Worm (Caenorhabditis elegans) whole organism, midembryonic: Measurements from ENCODE around the gene srw-145.

Experiments
- T22C8.4 ChIP-seq: fragments of 200-800 bp; sonication (Bioruptor generic); IDR thresholded peaks from 2 replicates; pipeline ENCODE4 v1.3.6; 2022; ENCODE audit warnings: missing genetic modification characterization, missing compliant biosample characterization
- cog-1 ChIP-seq: sonication (generic microtip); optimal IDR thresholded peaks from 2 replicates; lab custom pipeline; 2016; ENCODE audit warnings: missing genetic modification characterization, missing compliant biosample characterization
- med-1 ChIP-seq: sonication (generic microtip); optimal IDR thresholded peaks from 2 replicates; lab custom pipeline; 2017; ENCODE audit warnings: missing genetic modification characterization, mild to moderate bottlenecking, missing compliant biosample characterization, antibody characterized with exemption, missing genetic modification reagents; ENCODE audit not compliant: insufficient read depth

DNA sequence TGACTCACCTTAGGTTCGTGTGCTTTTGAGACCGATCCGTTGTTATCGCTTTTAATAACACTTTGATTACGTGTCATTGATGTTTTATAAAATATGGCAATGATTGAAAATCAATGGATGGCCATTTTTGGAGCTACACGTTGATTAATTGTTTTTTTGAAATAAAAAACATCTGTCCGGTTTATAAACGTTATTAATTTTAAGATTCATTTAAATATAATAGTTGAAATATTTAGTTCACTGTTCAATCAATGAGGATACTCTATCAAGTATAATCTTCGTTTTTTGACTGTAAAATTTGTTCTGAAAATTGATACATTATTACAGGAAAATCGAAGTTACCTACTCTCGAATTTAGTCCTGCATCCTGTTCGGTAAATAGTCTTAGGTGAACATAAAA lies 21.3 kb downstream of the srw-145 start, which contains the start of gene R10D12.10:
- TF ChIP-seq cog-1 (tag; lab: Kevin White, UChicago), result no peak
- TF ChIP-seq T22C8.4, result no peak
- TF ChIP-seq med-1, result no peak
